Fruit fly (Drosophila melanogaster) whole organism, embryonic: ENCODE results near the gene Indy.

ENCODE experiments used
- BtbVII ChIP-seq: fragments of 200-800 bp; sonication (Bioruptor generic); optimal IDR thresholded peaks from 3 replicates; lab custom pipeline; 2017; ENCODE audit warnings: missing biosample characterization, mild to moderate bottlenecking, missing genetic modification characterization
- CG10321 ChIP-seq: fragments of 200-800 bp; sonication (Bioruptor generic); IDR thresholded peaks from 2 replicates; pipeline ENCODE4 v1.3.6; 2022; ENCODE audit warnings: missing biosample characterization, missing genetic modification characterization
- CG10462 ChIP-seq: fragments of 200-800 bp; sonication (Bioruptor generic); optimal IDR thresholded peaks from 2 replicates; lab custom pipeline; 2016; ENCODE audit warnings: missing biosample characterization, missing genetic modification characterization
- CG10654 ChIP-seq: fragments of 200-800 bp; sonication (Bioruptor generic); optimal IDR thresholded peaks from 2 replicates; lab custom pipeline; 2016; ENCODE audit warnings: missing biosample characterization, missing genetic modification characterization
- CG10959 ChIP-seq: fragments of 200-800 bp; sonication (Bioruptor generic); IDR thresholded peaks from 2 replicates; pipeline ENCODE4 v1.3.6; 2022; ENCODE audit warnings: missing biosample characterization, missing genetic modification characterization
- CG11093 ChIP-seq: fragments of 200-800 bp; sonication (Bioruptor generic); IDR thresholded peaks from 3 replicates; pipeline ENCODE4 v1.3.6; 2022; ENCODE audit warnings: missing biosample characterization, missing genetic modification characterization
- CG11398 ChIP-seq: fragments of 200-800 bp; sonication (Bioruptor generic); optimal IDR thresholded peaks from 2 replicates; lab custom pipeline; 2016; ENCODE audit warnings: missing biosample characterization, missing genetic modification characterization
- CG12299 ChIP-seq: fragments of 200-800 bp; sonication (Bioruptor generic); optimal IDR thresholded peaks from 2 replicates; lab custom pipeline; 2018; ENCODE audit warnings: missing biosample characterization, mild to moderate bottlenecking, missing genetic modification characterization
- CG12659 ChIP-seq: fragments of 200-800 bp; sonication (Bioruptor generic); optimal IDR thresholded peaks from 3 replicates; lab custom pipeline; 2017; ENCODE audit warnings: mild to moderate bottlenecking, missing biosample characterization, missing genetic modification reagents, missing genetic modification characterization
- CG13296 ChIP-seq: fragments of 200-800 bp; sonication (Bioruptor generic); optimal IDR thresholded peaks from 3 replicates; lab custom pipeline; 2018; ENCODE audit warnings: missing biosample characterization, mild to moderate bottlenecking, missing genetic modification characterization
- CG15073 ChIP-seq: fragments of 200-800 bp; sonication (Bioruptor generic); optimal IDR thresholded peaks from 2 replicates; lab custom pipeline; 2016; ENCODE audit warnings: missing biosample characterization, missing genetic modification characterization
- CG15514 ChIP-seq: fragments of 200-800 bp; sonication (Bioruptor generic); optimal IDR thresholded peaks from 3 replicates; lab custom pipeline; 2017; ENCODE audit warnings: missing biosample characterization, missing genetic modification characterization, mild to moderate bottlenecking, moderate library complexity, missing genetic modification reagents
- CG16863 ChIP-seq: fragments of 200-800 bp; sonication (Bioruptor generic); optimal IDR thresholded peaks from 3 replicates; lab custom pipeline; 2016; ENCODE audit warnings: missing biosample characterization, missing genetic modification characterization
- CG18262 ChIP-seq: fragments of 200-800 bp; optimal IDR thresholded peaks from 3 replicates; lab custom pipeline; 2019; ENCODE audit warnings: missing biosample characterization, mild to moderate bottlenecking, missing genetic modification characterization, moderate library complexity
- CG18599 ChIP-seq: fragments of 200-800 bp; sonication (Bioruptor generic); optimal IDR thresholded peaks from 3 replicates; lab custom pipeline; 2017; ENCODE audit warnings: missing biosample characterization, missing genetic modification characterization, mild to moderate bottlenecking, moderate library complexity, missing genetic modification reagents
- CG2678 ChIP-seq: fragments of 200-800 bp; sonication (Bioruptor generic); optimal IDR thresholded peaks from 3 replicates; lab custom pipeline; 2019; ENCODE audit warnings: missing biosample characterization, mild to moderate bottlenecking, missing genetic modification characterization, moderate library complexity
- CG34224 ChIP-seq: fragments of 200-800 bp; sonication (Bioruptor generic); IDR thresholded peaks from 3 replicates; pipeline ENCODE4 v1.3.6; 2022; ENCODE audit warnings: missing biosample characterization, missing genetic modification characterization; ENCODE audit not compliant: partially characterized antibody
- CG4404 ChIP-seq: fragments of 200-800 bp; sonication (Bioruptor generic); IDR thresholded peaks from 2 replicates; pipeline ENCODE4 v1.3.6; 2022; ENCODE audit warnings: missing biosample characterization, missing genetic modification characterization
- CG4730 ChIP-seq: fragments of 200-800 bp; sonication (Bioruptor generic); IDR thresholded peaks from 2 replicates; pipeline ENCODE4 v1.3.6; 2022; ENCODE audit warnings: missing biosample characterization, missing genetic modification characterization
- CG6765 ChIP-seq: fragments of 200-800 bp; sonication (Bioruptor generic); optimal IDR thresholded peaks from 3 replicates; lab custom pipeline; 2017; ENCODE audit warnings: missing biosample characterization, mild to moderate bottlenecking, missing genetic modification characterization
- CG6791 ChIP-seq: fragments of 200-800 bp; sonication (Bioruptor generic); IDR thresholded peaks from 3 replicates; pipeline ENCODE4 v1.3.6; 2022; ENCODE audit warnings: missing biosample characterization, missing genetic modification characterization; ENCODE audit not compliant: partially characterized antibody
- CG9817 ChIP-seq: fragments of 200-800 bp; sonication (Bioruptor generic); optimal IDR thresholded peaks from 2 replicates; lab custom pipeline; 2018; ENCODE audit warnings: missing biosample characterization, mild to moderate bottlenecking, missing genetic modification characterization, moderate library complexity
- CG9932 ChIP-seq: fragments of 200-800 bp; sonication (Bioruptor generic); IDR thresholded peaks from 2 replicates; pipeline ENCODE4 v1.3.6; 2022; ENCODE audit warnings: missing biosample characterization, missing genetic modification characterization
- Dip3 ChIP-seq: fragments of 200-800 bp; sonication (Bioruptor generic); optimal IDR thresholded peaks from 3 replicates; lab custom pipeline; 2016; ENCODE audit warnings: missing biosample characterization, missing genetic modification characterization
- HHEX ChIP-seq: fragments of 200-800 bp; sonication (Bioruptor generic); optimal IDR thresholded peaks from 3 replicates; lab custom pipeline; 2017; ENCODE audit warnings: missing biosample characterization, mild to moderate bottlenecking, missing genetic modification characterization, missing genetic modification reagents
- HLH4C ChIP-seq: fragments of 200-800 bp; sonication (Bioruptor generic); IDR thresholded peaks from 3 replicates; pipeline ENCODE4 v1.3.6; 2022; ENCODE audit warnings: missing biosample characterization, missing genetic modification characterization; ENCODE audit not compliant: partially characterized antibody
- HLH54F ChIP-seq: fragments of 200-800 bp; sonication (Bioruptor generic); optimal IDR thresholded peaks from 3 replicates; lab custom pipeline; 2016; ENCODE audit warnings: missing biosample characterization, missing genetic modification characterization
- Hr39 ChIP-seq: fragments of >200 bp; optimal IDR thresholded peaks from 2 replicates; lab custom pipeline; 2017
- Jarid2 ChIP-seq: fragments of 200-800 bp; sonication (Bioruptor generic); optimal IDR thresholded peaks from 3 replicates; lab custom pipeline; 2017; ENCODE audit warnings: mild to moderate bottlenecking, missing biosample characterization, missing genetic modification reagents, missing genetic modification characterization
- Lpt ChIP-seq: fragments of >200 bp; optimal IDR thresholded peaks from 2 replicates; lab custom pipeline; 2018; ENCODE audit warnings: missing biosample characterization, missing genetic modification characterization
- MBD-R2 ChIP-seq: fragments of 200-800 bp; sonication (Bioruptor generic); IDR thresholded peaks from 2 replicates; pipeline ENCODE4 v1.3.6; 2022; ENCODE audit warnings: missing biosample characterization, missing genetic modification characterization
- Mad ChIP-seq: fragments of 200-800 bp; sonication (Bioruptor generic); optimal IDR thresholded peaks from 2 replicates; lab custom pipeline; 2016; ENCODE audit warnings: missing biosample characterization, missing genetic modification characterization
- Meics ChIP-seq: fragments of 200-800 bp; sonication (Bioruptor generic); optimal IDR thresholded peaks from 2 replicates; lab custom pipeline; 2017; ENCODE audit warnings: missing biosample characterization, mild to moderate bottlenecking, missing genetic modification characterization
- NC2β ChIP-seq: fragments of 200-800 bp; sonication (Bioruptor generic); optimal IDR thresholded peaks from 2 replicates; lab custom pipeline; 2016; ENCODE audit warnings: missing biosample characterization, missing genetic modification characterization
- Rfx ChIP-seq: fragments of 200-800 bp; sonication (Bioruptor generic); IDR thresholded peaks from 2 replicates; pipeline ENCODE4 v1.3.6; 2022; ENCODE audit warnings: missing biosample characterization, missing genetic modification characterization
- chif ChIP-seq, 2 experiments: fragments of 200-800 bp; sonication (Bioruptor generic); optimal IDR thresholded peaks; 3 replicates each; lab custom pipeline; 2016; ENCODE audit warnings: missing biosample characterization in 2 of 2, missing genetic modification characterization in 2 of 2
- disco-r ChIP-seq: fragments of 200-800 bp; sonication (Bioruptor generic); optimal IDR thresholded peaks from 2 replicates; lab custom pipeline; 2016; ENCODE audit warnings: missing biosample characterization, missing genetic modification characterization
- dmrt99B ChIP-seq: fragments of 200-800 bp; sonication (Bioruptor generic); optimal IDR thresholded peaks from 2 replicates; lab custom pipeline; 2018; ENCODE audit warnings: missing biosample characterization, mild to moderate bottlenecking, missing genetic modification characterization, moderate library complexity
- eyg ChIP-seq: fragments of 200-800 bp; sonication (Bioruptor generic); optimal IDR thresholded peaks from 3 replicates; lab custom pipeline; 2016; ENCODE audit warnings: missing biosample characterization, missing genetic modification characterization
- ken ChIP-seq: fragments of 200-800 bp; sonication (Bioruptor generic); IDR thresholded peaks from 3 replicates; pipeline ENCODE4 v1.3.6; 2022; ENCODE audit warnings: missing biosample characterization, missing genetic modification characterization
- lab ChIP-seq: fragments of 200-800 bp; sonication (Bioruptor generic); optimal IDR thresholded peaks from 3 replicates; lab custom pipeline; 2017; ENCODE audit warnings: missing biosample characterization, missing genetic modification characterization, mild to moderate bottlenecking, moderate library complexity, missing genetic modification reagents
- lov ChIP-seq, 2 experiments: fragments of 200-800 bp in 1 of 2; fragments of >200 bp in 1 of 2; sonication (Bioruptor generic) in 1 of 2; IDR thresholded peaks in 1 of 2; optimal IDR thresholded peaks in 1 of 2; 2 replicates in 1 of 2; 3 replicates in 1 of 2; pipeline versions ENCODE4 v1.3.6 to Lab custom; 2017 to 2022; ENCODE audit warnings: missing biosample characterization in 1 of 2, missing genetic modification characterization in 1 of 2
- nmo ChIP-seq: fragments of 200-800 bp; sonication (Bioruptor generic); optimal IDR thresholded peaks from 2 replicates; lab custom pipeline; 2018; ENCODE audit warnings: missing biosample characterization, mild to moderate bottlenecking, missing genetic modification characterization, moderate library complexity
- pros ChIP-seq: fragments of 200-800 bp; sonication (Bioruptor generic); optimal IDR thresholded peaks from 3 replicates; lab custom pipeline; 2019; ENCODE audit warnings: missing biosample characterization, mild to moderate bottlenecking, missing genetic modification characterization, moderate library complexity
- ro ChIP-seq: fragments of 200-800 bp; sonication (Bioruptor generic); IDR thresholded peaks from 2 replicates; pipeline ENCODE4 v1.3.6; 2022; ENCODE audit warnings: missing biosample characterization, missing genetic modification characterization
- run ChIP-seq: fragments of 200-800 bp; sonication (Bioruptor generic); optimal IDR thresholded peaks from 3 replicates; lab custom pipeline; 2018; ENCODE audit warnings: missing biosample characterization, mild to moderate bottlenecking, missing genetic modification characterization
- schlank ChIP-seq: fragments of 200-800 bp; sonication (Bioruptor generic); optimal IDR thresholded peaks from 2 replicates; lab custom pipeline; 2018; ENCODE audit warnings: missing biosample characterization, mild to moderate bottlenecking, missing genetic modification characterization
- sens ChIP-seq: fragments of 200-800 bp; sonication (Bioruptor generic); peaks from one replicate; lab custom pipeline; 2016; ENCODE audit warnings: missing biosample characterization, missing genetic modification characterization
- tgo ChIP-seq: fragments of 200-800 bp; sonication (Bioruptor generic); IDR thresholded peaks from 3 replicates; pipeline ENCODE4 v1.3.6; 2022; ENCODE audit warnings: missing biosample characterization, missing genetic modification characterization
- tx ChIP-seq: fragments of 200-800 bp; sonication (Bioruptor generic); optimal IDR thresholded peaks from 2 replicates; lab custom pipeline; 2016; ENCODE audit warnings: missing biosample characterization, missing genetic modification characterization
- vvl ChIP-seq: fragments of 200-800 bp; sonication (Bioruptor generic); IDR thresholded peaks from 2 replicates; pipeline ENCODE4 v1.3.6; 2022; ENCODE audit warnings: missing biosample characterization, missing genetic modification characterization
- yki ChIP-seq: fragments of >200 bp; optimal IDR thresholded peaks from 3 replicates; lab custom pipeline; 2018

The Indy gene

DNA sequence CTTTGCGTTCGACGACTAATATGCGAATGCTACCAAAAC, at the start of gene Indy:
Gene Indy (minus strand): TSS at position 35 of the 39 bp plus-strand sequence.
- TF ChIP-seq Jarid2 (GFP tag; lab: Kevin White, UChicago) (peak; percentile 26), lab (GFP tag; lab: Kevin White, UChicago) (peak; percentile 48), schlank (tag; lab: Kevin White, UChicago) (no peak), CG13296 (GFP tag; lab: Kevin White, UChicago) (peak; percentile 27), vvl (GFP tag; lab: Robert Waterston, UW) (0 out of 2 replicates have a peak, but pooled peaks have one; percentile 10), HHEX (GFP tag; lab: Kevin White, UChicago) (no peak), BtbVII (GFP tag; lab: Kevin White, UChicago) (peak; percentile 58)

DNA sequence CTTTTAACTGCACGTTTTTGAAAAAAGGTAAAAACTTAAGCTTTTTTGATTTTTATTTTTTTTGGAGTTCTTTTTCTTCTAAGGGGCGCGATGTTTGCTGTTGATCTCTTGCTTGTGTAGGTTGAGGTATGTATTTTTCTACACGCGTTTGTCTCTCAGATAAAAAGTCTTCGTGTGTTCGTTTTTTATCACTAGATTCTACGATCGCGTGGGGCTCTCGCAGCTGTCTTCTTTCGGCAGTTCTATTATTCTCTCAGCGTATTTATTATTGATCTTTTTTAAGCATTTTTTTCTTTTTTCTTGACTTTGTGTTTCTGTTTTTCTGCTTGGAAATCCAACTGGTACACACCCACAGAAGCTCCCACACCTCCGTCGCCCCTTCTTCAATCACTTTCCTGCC, 49.0 kb upstream of the Indy start:
- TF ChIP-seq CG2678 (tag; lab: Kevin White, UChicago) (peak; percentile 9), dmrt99B (tag; lab: Kevin White, UChicago) (no peak), CG10462 (GFP tag; lab: Kevin White, UChicago) (no peak), Hr39 (lab: Kevin White, UChicago) (no peak), CG9817 (tag; lab: Kevin White, UChicago) (no peak), eyg (no peak), CG6791 (GFP tag; lab: Robert Waterston, UW) (no peak), CG16863 (no peak), Dip3 (GFP tag; lab: Kevin White, UChicago) (no peak), nmo (GFP tag; lab: Kevin White, UChicago) (no peak), Mad (GFP tag; lab: Kevin White, UChicago) (no peak), run (tag; lab: Kevin White, UChicago) (no peak), CG18262 (no peak), Lpt (no peak), HLH4C (GFP tag; lab: Robert Waterston, UW) (no peak), chif (GFP tag; optimal IDR thresholded peaks at IDR 0.05; lab: Kevin White, UChicago) (no peak), CG4404 (GFP tag; lab: Robert Waterston, UW) (no peak), yki (lab: Kevin White, UChicago) (no peak), CG34224 (no peak), MBD-R2 (GFP tag; lab: Robert Waterston, UW) (no peak), lov (optimal IDR thresholded peaks at IDR 0.05; lab: Kevin White, UChicago) (no peak), lov (GFP tag; IDR thresholded peaks at IDR 0.05; lab: Robert Waterston, UW) (no peak), CG10654 (GFP tag; lab: Kevin White, UChicago) (no peak), CG9932 (no peak), CG15514 (GFP tag; lab: Kevin White, UChicago) (no peak), CG6765 (no peak), pros (GFP tag; lab: Kevin White, UChicago) (no peak), disco-r (GFP tag; lab: Kevin White, UChicago) (no peak), CG18599 (GFP tag; lab: Kevin White, UChicago) (no peak), CG10959 (GFP tag; lab: Robert Waterston, UW) (no peak), HLH54F (GFP tag; lab: Kevin White, UChicago) (no peak), Rfx (GFP tag; lab: Robert Waterston, UW) (no peak), CG15073 (GFP tag; lab: Kevin White, UChicago) (no peak), CG10321 (no peak), CG4730 (GFP tag; lab: Robert Waterston, UW) (no peak), sens (GFP tag; lab: Kevin White, UChicago) (peak; percentile 52), ro (GFP tag; lab: Robert Waterston, UW) (no peak), CG12299 (tag; lab: Kevin White, UChicago) (no peak), CG11398 (GFP tag; lab: Kevin White, UChicago) (no peak), tx (no peak), NC2β (GFP tag; lab: Kevin White, UChicago) (no peak), tgo (GFP tag; lab: Robert Waterston, UW) (no peak), ken (GFP tag; lab: Robert Waterston, UW) (no peak), Meics (GFP tag; lab: Kevin White, UChicago) (no peak), CG11093 (no peak), CG12659 (GFP tag; lab: Kevin White, UChicago) (no peak)
